Fruit fly (Drosophila melanogaster) whole organism, prepupa: ENCODE measurements around the gene CG13131.

ENCODE experiments used
- Blimp-1 ChIP-seq: fragments of 200-800 bp; sonication (Bioruptor generic); optimal IDR thresholded peaks from 3 replicates; lab custom pipeline; 2017; ENCODE audit warnings: missing biosample characterization, missing genetic modification characterization, mild to moderate bottlenecking, moderate library complexity, missing genetic modification reagents
- CG10631 ChIP-seq: fragments of 200-800 bp; sonication (Bioruptor generic); optimal IDR thresholded peaks from 2 replicates; lab custom pipeline; 2016; ENCODE audit warnings: missing biosample characterization, missing genetic modification characterization
- CG11294 ChIP-seq: fragments of 200-800 bp; sonication (Bioruptor generic); IDR thresholded peaks from 2 replicates; pipeline ENCODE4 v1.3.6; 2022; ENCODE audit warnings: missing biosample characterization, missing genetic modification characterization
- CG11762 ChIP-seq: fragments of 200-800 bp; sonication (Bioruptor generic); optimal IDR thresholded peaks from 3 replicates; lab custom pipeline; 2016; ENCODE audit warnings: missing biosample characterization, missing genetic modification characterization; ENCODE audit not compliant: insufficient read depth
- CG11902 ChIP-seq: fragments of 200-800 bp; sonication (Bioruptor generic); optimal IDR thresholded peaks from 3 replicates; lab custom pipeline; 2016; ENCODE audit warnings: missing biosample characterization, missing genetic modification characterization
- CG15336 ChIP-seq: fragments of 200-800 bp; sonication (Bioruptor generic); IDR thresholded peaks from 2 replicates; pipeline ENCODE4 v1.3.6; 2022; ENCODE audit warnings: missing biosample characterization, missing genetic modification characterization
- CG1621 ChIP-seq: fragments of 200-800 bp; sonication (Bioruptor generic); optimal IDR thresholded peaks from 3 replicates; lab custom pipeline; 2018; ENCODE audit warnings: missing biosample characterization, mild to moderate bottlenecking, missing genetic modification characterization
- CG16779 ChIP-seq: fragments of 200-800 bp; sonication (Bioruptor generic); optimal IDR thresholded peaks from 3 replicates; lab custom pipeline; 2017; ENCODE audit warnings: missing biosample characterization, mild to moderate bottlenecking, missing genetic modification characterization
- CG3032 ChIP-seq: fragments of 200-800 bp; optimal IDR thresholded peaks from 2 replicates; lab custom pipeline; 2019; ENCODE audit warnings: missing biosample characterization, mild to moderate bottlenecking, missing genetic modification characterization, moderate library complexity
- CG31627 ChIP-seq: fragments of 200-800 bp; sonication (Bioruptor generic); optimal IDR thresholded peaks from 3 replicates; lab custom pipeline; 2016; ENCODE audit warnings: missing biosample characterization, missing genetic modification characterization
- CG34406 ChIP-seq: fragments of 200-800 bp; sonication (Bioruptor generic); optimal IDR thresholded peaks from 3 replicates; lab custom pipeline; 2016; ENCODE audit warnings: missing biosample characterization, missing genetic modification characterization
- CG3919 ChIP-seq: fragments of 200-800 bp; sonication (Bioruptor generic); optimal IDR thresholded peaks from 3 replicates; lab custom pipeline; 2016; ENCODE audit warnings: missing biosample characterization, missing genetic modification characterization
- CG4318 ChIP-seq: fragments of 200-800 bp; sonication (Bioruptor generic); optimal IDR thresholded peaks from 3 replicates; lab custom pipeline; 2017; ENCODE audit warnings: missing biosample characterization, mild to moderate bottlenecking, missing genetic modification characterization
- CG6276 ChIP-seq: fragments of 200-800 bp; sonication (Bioruptor generic); optimal IDR thresholded peaks from 2 replicates; lab custom pipeline; 2017; ENCODE audit warnings: missing biosample characterization, mild to moderate bottlenecking, missing genetic modification characterization
- CG6792 ChIP-seq: fragments of 200-800 bp; sonication (Bioruptor generic); optimal IDR thresholded peaks from 3 replicates; lab custom pipeline; 2016; ENCODE audit warnings: missing biosample characterization, missing genetic modification characterization
- CG6808 ChIP-seq: fragments of 200-800 bp; sonication (Bioruptor generic); optimal IDR thresholded peaks from 3 replicates; lab custom pipeline; 2017; ENCODE audit warnings: missing biosample characterization, missing genetic modification characterization, mild to moderate bottlenecking, moderate library complexity, missing genetic modification reagents
- CG6854 ChIP-seq: fragments of 200-800 bp; sonication (Bioruptor generic); optimal IDR thresholded peaks from 2 replicates; lab custom pipeline; 2017; ENCODE audit warnings: missing biosample characterization, mild to moderate bottlenecking, missing genetic modification characterization
- CG7368 ChIP-seq: fragments of 200-800 bp; sonication (Bioruptor generic); optimal IDR thresholded peaks from 3 replicates; lab custom pipeline; 2016; ENCODE audit warnings: missing biosample characterization, missing genetic modification characterization
- CG8119 ChIP-seq: fragments of 200-800 bp; sonication (Bioruptor generic); IDR thresholded peaks from 3 replicates; pipeline ENCODE4 v1.3.6; 2022; ENCODE audit warnings: missing biosample characterization, missing genetic modification characterization
- CG8319 ChIP-seq: fragments of 200-800 bp; sonication (Bioruptor generic); optimal IDR thresholded peaks from 3 replicates; lab custom pipeline; 2016; ENCODE audit warnings: missing biosample characterization, missing genetic modification characterization
- CG8632 ChIP-seq: fragments of 200-800 bp; sonication (Bioruptor generic); optimal IDR thresholded peaks from 3 replicates; lab custom pipeline; 2016; ENCODE audit warnings: missing biosample characterization, missing genetic modification characterization
- CG9139 ChIP-seq: fragments of 200-800 bp; sonication (Bioruptor generic); optimal IDR thresholded peaks from 3 replicates; lab custom pipeline; 2017; ENCODE audit warnings: missing biosample characterization, mild to moderate bottlenecking, missing genetic modification characterization
- Eip75B ChIP-seq: fragments of 200-800 bp; sonication (Bioruptor generic); optimal IDR thresholded peaks from 3 replicates; lab custom pipeline; 2016; ENCODE audit warnings: missing biosample characterization, missing genetic modification characterization
- Eip78C ChIP-seq: fragments of 200-800 bp; sonication (Bioruptor generic); peaks from one replicate; lab custom pipeline; 2016; ENCODE audit warnings: missing biosample characterization, missing genetic modification characterization
- Eip93F ChIP-seq: fragments of 200-800 bp; sonication (Bioruptor generic); optimal IDR thresholded peaks from 2 replicates; lab custom pipeline; 2016; ENCODE audit warnings: missing biosample characterization, mild to moderate bottlenecking, missing genetic modification characterization
- Ets96B ChIP-seq: fragments of 200-800 bp; optimal IDR thresholded peaks from 2 replicates; lab custom pipeline; 2019; ENCODE audit warnings: missing biosample characterization, mild to moderate bottlenecking, missing genetic modification characterization, moderate library complexity
- Gug ChIP-seq: fragments of 200-800 bp; sonication (Bioruptor generic); IDR thresholded peaks from 2 replicates; pipeline ENCODE4 v1.3.6; 2022; ENCODE audit warnings: missing biosample characterization, missing genetic modification characterization
- Hr38 ChIP-seq: sonication (Bioruptor generic); optimal IDR thresholded peaks from 2 replicates; lab custom pipeline; 2016; ENCODE audit warnings: missing biosample characterization, missing genetic modification characterization
- Hr39 ChIP-seq: fragments of 200-800 bp; sonication (Bioruptor generic); optimal IDR thresholded peaks from 2 replicates; lab custom pipeline; 2016; ENCODE audit warnings: missing biosample characterization, missing genetic modification characterization
- Hr4 ChIP-seq: fragments of 200-800 bp; sonication (Bioruptor generic); optimal IDR thresholded peaks from 3 replicates; lab custom pipeline; 2016; ENCODE audit warnings: missing biosample characterization, missing genetic modification characterization
- Lpt ChIP-seq: fragments of 200-800 bp; sonication (Bioruptor generic); optimal IDR thresholded peaks from 3 replicates; lab custom pipeline; 2016; ENCODE audit warnings: missing biosample characterization, missing genetic modification characterization
- Met ChIP-seq: fragments of 200-800 bp; sonication (Bioruptor generic); optimal IDR thresholded peaks from 3 replicates; lab custom pipeline; 2016; ENCODE audit warnings: missing biosample characterization, missing genetic modification characterization
- Smox ChIP-seq: fragments of 200-800 bp; sonication (Bioruptor generic); optimal IDR thresholded peaks from 3 replicates; lab custom pipeline; 2016; ENCODE audit warnings: missing biosample characterization, missing genetic modification characterization
- Sox102F ChIP-seq: fragments of 200-800 bp; sonication (Bioruptor generic); optimal IDR thresholded peaks from 2 replicates; lab custom pipeline; 2016; ENCODE audit warnings: missing biosample characterization, mild to moderate bottlenecking, missing genetic modification characterization
- Sox15 ChIP-seq: fragments of 200-800 bp; sonication (Bioruptor generic); optimal IDR thresholded peaks from 3 replicates; lab custom pipeline; 2016; ENCODE audit warnings: missing biosample characterization, missing genetic modification characterization
- acj6 ChIP-seq: fragments of 200-800 bp; sonication (Bioruptor generic); optimal IDR thresholded peaks from 3 replicates; lab custom pipeline; 2016; ENCODE audit warnings: missing biosample characterization, missing genetic modification characterization
- dac ChIP-seq: fragments of 200-800 bp; sonication (Bioruptor generic); optimal IDR thresholded peaks from 2 replicates; lab custom pipeline; 2017; ENCODE audit warnings: missing biosample characterization, mild to moderate bottlenecking, missing genetic modification characterization
- dsx ChIP-seq: fragments of 200-800 bp; optimal IDR thresholded peaks from 3 replicates; lab custom pipeline; 2019; ENCODE audit warnings: missing biosample characterization, mild to moderate bottlenecking, missing genetic modification characterization, moderate library complexity; ENCODE audit not compliant: poor library complexity, severe bottlenecking
- eg ChIP-seq: fragments of 200-800 bp; sonication (Bioruptor generic); IDR thresholded peaks from 3 replicates; pipeline ENCODE4 v1.3.6; 2022; ENCODE audit warnings: missing biosample characterization, missing genetic modification characterization
- esn ChIP-seq: fragments of 200-800 bp; sonication (Bioruptor generic); optimal IDR thresholded peaks from 2 replicates; lab custom pipeline; 2016; ENCODE audit warnings: missing biosample characterization, mild to moderate bottlenecking, missing genetic modification characterization, moderate library complexity
- fd59A ChIP-seq: fragments of 200-800 bp; sonication (Bioruptor generic); optimal IDR thresholded peaks from 2 replicates; lab custom pipeline; 2017; ENCODE audit warnings: missing biosample characterization, mild to moderate bottlenecking, missing genetic modification characterization, missing genetic modification reagents
- fkh ChIP-seq: fragments of 200-800 bp; sonication (Bioruptor generic); optimal IDR thresholded peaks from 3 replicates; lab custom pipeline; 2017; ENCODE audit warnings: missing biosample characterization, mild to moderate bottlenecking, missing genetic modification characterization, moderate library complexity
- lz ChIP-seq: fragments of 200-800 bp; sonication (Bioruptor generic); optimal IDR thresholded peaks from 3 replicates; lab custom pipeline; 2016; ENCODE audit warnings: missing biosample characterization, missing genetic modification characterization
- net ChIP-seq: fragments of 200-800 bp; sonication (Bioruptor generic); optimal IDR thresholded peaks from 3 replicates; lab custom pipeline; 2016; ENCODE audit warnings: missing biosample characterization, missing genetic modification characterization
- pdm3 ChIP-seq: fragments of 200-800 bp; sonication (Bioruptor generic); optimal IDR thresholded peaks from 3 replicates; lab custom pipeline; 2016; ENCODE audit warnings: missing biosample characterization, missing genetic modification characterization
- salr ChIP-seq, 2 experiments: fragments of 200-800 bp; sonication (Bioruptor generic); optimal IDR thresholded peaks; 3 replicates each; lab custom pipeline; 2016 to 2018; ENCODE audit warnings: missing biosample characterization in 2 of 2, missing genetic modification characterization in 2 of 2, mild to moderate bottlenecking in 1 of 2
- spab ChIP-seq: fragments of 200-800 bp; sonication (Bioruptor generic); optimal IDR thresholded peaks from 2 replicates; lab custom pipeline; 2017; ENCODE audit warnings: missing biosample characterization, mild to moderate bottlenecking, missing genetic modification characterization, missing genetic modification reagents
- ss ChIP-seq, 2 experiments: fragments of 200-800 bp; sonication (Bioruptor generic); optimal IDR thresholded peaks; 2 replicates in 1 of 2; 3 replicates in 1 of 2; lab custom pipeline; 2017 to 2018; ENCODE audit warnings: mild to moderate bottlenecking in 2 of 2, missing biosample characterization in 2 of 2, missing genetic modification characterization in 2 of 2, moderate library complexity in 1 of 2
- svp ChIP-seq: fragments of 200-800 bp; sonication (Bioruptor generic); peaks from one replicate; lab custom pipeline; 2016; ENCODE audit warnings: missing biosample characterization, missing genetic modification characterization
- topi ChIP-seq: fragments of 200-800 bp; sonication (Bioruptor generic); optimal IDR thresholded peaks from 3 replicates; lab custom pipeline; 2016; ENCODE audit warnings: missing biosample characterization, missing genetic modification characterization

CG13131 gene

dm6 chr2L:9966983-9967737 is 50.1 kb downstream of the CG13131 start, which contains the start of the genes Dref and RpL13:
Gene Dref (minus strand): TSS chr2L:9967229.
Gene RpL13 (plus strand): TSS chr2L:9967313.
- TF ChIP-seq CG10631 (GFP tag; lab: Kevin White, UChicago) = no peak
- TF ChIP-seq esn (GFP tag; lab: Kevin White, UChicago) = peak; percentile 91
- TF ChIP-seq CG11294 (GFP tag; lab: Robert Waterston, UW) = no peak
- TF ChIP-seq CG1621 = peak; percentile 83
- peak; percentile 85 for TF ChIP-seq CG3919
- TF ChIP-seq CG8632 = peak; percentile 84
- peak; percentile 83 for TF ChIP-seq Eip75B (GFP tag; lab: Kevin White, UChicago)
- TF ChIP-seq CG34406 = peak; percentile 79
- peak; percentile 90 for TF ChIP-seq svp (GFP tag; lab: Kevin White, UChicago)
- peak; percentile 92 for TF ChIP-seq Sox102F
- TF ChIP-seq CG11902 (GFP tag; lab: Kevin White, UChicago) = no peak
- TF ChIP-seq eg = peak; percentile 83
- TF ChIP-seq ss (GFP tag; optimal IDR thresholded peaks at IDR 0.05; lab: Kevin White, UChicago) = peak; percentile 69 to 93
- peak; percentile 51 for TF ChIP-seq Ets96B (tag; lab: Kevin White, UChicago)
- peak; percentile 65 for TF ChIP-seq CG8319 (GFP tag; lab: Kevin White, UChicago)
- peak; percentile 88 for TF ChIP-seq Met (GFP tag; lab: Kevin White, UChicago)
- TF ChIP-seq dac (GFP tag; lab: Kevin White, UChicago) = peak; percentile 46
- peak; percentile 54 for TF ChIP-seq dsx
- peak; percentile 60 for TF ChIP-seq fd59A
- peak; percentile 67 for TF ChIP-seq Hr39
- peak; percentile 97 for TF ChIP-seq CG6854 (GFP tag; lab: Kevin White, UChicago)
- TF ChIP-seq salr (GFP tag; optimal IDR thresholded peaks at IDR 0.05; lab: Kevin White, UChicago) = peak in 1 of 2 experiments; percentile 78
- TF ChIP-seq fkh (GFP tag; lab: Kevin White, UChicago) = peak; percentile 79
- TF ChIP-seq pdm3 (GFP tag; lab: Kevin White, UChicago) = peak; percentile 77
- peak; percentile 84 for TF ChIP-seq CG7368
- TF ChIP-seq Sox15 (GFP tag; lab: Kevin White, UChicago) = peak; percentile 28
- no peak for TF ChIP-seq Eip93F (GFP tag; lab: Kevin White, UChicago)
- peak; percentile 82 for TF ChIP-seq Blimp-1 (GFP tag; lab: Kevin White, UChicago)
- no peak for TF ChIP-seq CG6276
- peak; percentile 85 for TF ChIP-seq topi (GFP tag; lab: Kevin White, UChicago)
- TF ChIP-seq CG8119 (GFP tag; lab: Robert Waterston, UW) = no peak; the same call in 1 of the 3 replicates
- TF ChIP-seq CG6808 = peak; percentile 78
- TF ChIP-seq CG11762 = peak; percentile 59
- peak; percentile 39; the same call in 1 of the 2 replicates for TF ChIP-seq CG15336
- TF ChIP-seq CG16779 = peak; percentile 81
- TF ChIP-seq Eip78C = peak; percentile 90
- no peak for TF ChIP-seq spab (GFP tag; lab: Kevin White, UChicago)
- peak; percentile 83 for TF ChIP-seq lz (GFP tag; lab: Kevin White, UChicago)
- TF ChIP-seq CG31627 (GFP tag; lab: Kevin White, UChicago) = peak; percentile 78
- TF ChIP-seq CG3032 (tag; lab: Kevin White, UChicago) = peak; percentile 68
- no peak for TF ChIP-seq CG4318 (GFP tag; lab: Kevin White, UChicago)
- TF ChIP-seq Lpt (GFP tag; lab: Kevin White, UChicago) = no peak
- peak; percentile 66 for TF ChIP-seq CG6792 (GFP tag; lab: Kevin White, UChicago)
- peak; percentile 73 for TF ChIP-seq Hr4 (GFP tag; lab: Kevin White, UChicago)
- no peak for TF ChIP-seq Hr38 (GFP tag; lab: Kevin White, UChicago)
- no peak for TF ChIP-seq Smox (GFP tag; lab: Kevin White, UChicago)
- TF ChIP-seq acj6 (GFP tag; lab: Kevin White, UChicago) = peak; percentile 72
- TF ChIP-seq Gug (GFP tag; lab: Robert Waterston, UW) = peak; percentile 44
- peak; percentile 86 for TF ChIP-seq CG9139
- peak; percentile 80 for TF ChIP-seq net (GFP tag; lab: Kevin White, UChicago)
